Fruit fly (Drosophila melanogaster) whole organism, prepupa: Measurements from ENCODE around the gene mey.

Experiments
- CG10631 ChIP-seq: fragments of 200-800 bp; sonication (Bioruptor generic); optimal IDR thresholded peaks from 2 replicates; lab custom pipeline; 2016; ENCODE audit warnings: missing biosample characterization, missing genetic modification characterization
- CG11294 ChIP-seq: fragments of 200-800 bp; sonication (Bioruptor generic); IDR thresholded peaks from 2 replicates; pipeline ENCODE4 v1.3.6; 2022; ENCODE audit warnings: missing biosample characterization, missing genetic modification characterization
- CG11762 ChIP-seq: fragments of 200-800 bp; sonication (Bioruptor generic); optimal IDR thresholded peaks from 3 replicates; lab custom pipeline; 2016; ENCODE audit warnings: missing biosample characterization, missing genetic modification characterization; ENCODE audit not compliant: insufficient read depth
- CG11902 ChIP-seq: fragments of 200-800 bp; sonication (Bioruptor generic); optimal IDR thresholded peaks from 3 replicates; lab custom pipeline; 2016; ENCODE audit warnings: missing biosample characterization, missing genetic modification characterization
- CG15336 ChIP-seq: fragments of 200-800 bp; sonication (Bioruptor generic); IDR thresholded peaks from 2 replicates; pipeline ENCODE4 v1.3.6; 2022; ENCODE audit warnings: missing biosample characterization, missing genetic modification characterization
- CG1621 ChIP-seq: fragments of 200-800 bp; sonication (Bioruptor generic); optimal IDR thresholded peaks from 3 replicates; lab custom pipeline; 2018; ENCODE audit warnings: missing biosample characterization, mild to moderate bottlenecking, missing genetic modification characterization
- CG16779 ChIP-seq: fragments of 200-800 bp; sonication (Bioruptor generic); optimal IDR thresholded peaks from 3 replicates; lab custom pipeline; 2017; ENCODE audit warnings: missing biosample characterization, mild to moderate bottlenecking, missing genetic modification characterization
- CG32006 ChIP-seq: fragments of 200-800 bp; sonication (Bioruptor generic); optimal IDR thresholded peaks from 3 replicates; lab custom pipeline; 2017; ENCODE audit warnings: missing biosample characterization, mild to moderate bottlenecking, missing genetic modification characterization
- CG34406 ChIP-seq: fragments of 200-800 bp; sonication (Bioruptor generic); optimal IDR thresholded peaks from 3 replicates; lab custom pipeline; 2016; ENCODE audit warnings: missing biosample characterization, missing genetic modification characterization
- CG3919 ChIP-seq: fragments of 200-800 bp; sonication (Bioruptor generic); optimal IDR thresholded peaks from 3 replicates; lab custom pipeline; 2016; ENCODE audit warnings: missing biosample characterization, missing genetic modification characterization
- CG4318 ChIP-seq: fragments of 200-800 bp; sonication (Bioruptor generic); optimal IDR thresholded peaks from 3 replicates; lab custom pipeline; 2017; ENCODE audit warnings: missing biosample characterization, mild to moderate bottlenecking, missing genetic modification characterization
- CG6792 ChIP-seq: fragments of 200-800 bp; sonication (Bioruptor generic); optimal IDR thresholded peaks from 3 replicates; lab custom pipeline; 2016; ENCODE audit warnings: missing biosample characterization, missing genetic modification characterization
- CG6808 ChIP-seq: fragments of 200-800 bp; sonication (Bioruptor generic); optimal IDR thresholded peaks from 3 replicates; lab custom pipeline; 2017; ENCODE audit warnings: missing biosample characterization, missing genetic modification characterization, mild to moderate bottlenecking, moderate library complexity, missing genetic modification reagents
- CG6854 ChIP-seq: fragments of 200-800 bp; sonication (Bioruptor generic); optimal IDR thresholded peaks from 2 replicates; lab custom pipeline; 2017; ENCODE audit warnings: missing biosample characterization, mild to moderate bottlenecking, missing genetic modification characterization
- CG8319 ChIP-seq: fragments of 200-800 bp; sonication (Bioruptor generic); optimal IDR thresholded peaks from 3 replicates; lab custom pipeline; 2016; ENCODE audit warnings: missing biosample characterization, missing genetic modification characterization
- CG9139 ChIP-seq: fragments of 200-800 bp; sonication (Bioruptor generic); optimal IDR thresholded peaks from 3 replicates; lab custom pipeline; 2017; ENCODE audit warnings: missing biosample characterization, mild to moderate bottlenecking, missing genetic modification characterization
- Eip75B ChIP-seq: fragments of 200-800 bp; sonication (Bioruptor generic); optimal IDR thresholded peaks from 3 replicates; lab custom pipeline; 2016; ENCODE audit warnings: missing biosample characterization, missing genetic modification characterization
- Eip78C ChIP-seq: fragments of 200-800 bp; sonication (Bioruptor generic); peaks from one replicate; lab custom pipeline; 2016; ENCODE audit warnings: missing biosample characterization, missing genetic modification characterization
- Eip93F ChIP-seq: fragments of 200-800 bp; sonication (Bioruptor generic); optimal IDR thresholded peaks from 2 replicates; lab custom pipeline; 2016; ENCODE audit warnings: missing biosample characterization, mild to moderate bottlenecking, missing genetic modification characterization
- Ets21C ChIP-seq: fragments of 200-800 bp; sonication (Bioruptor generic); optimal IDR thresholded peaks from 3 replicates; lab custom pipeline; 2016; ENCODE audit warnings: missing biosample characterization, missing genetic modification characterization
- Ets96B ChIP-seq: fragments of 200-800 bp; optimal IDR thresholded peaks from 2 replicates; lab custom pipeline; 2019; ENCODE audit warnings: missing biosample characterization, mild to moderate bottlenecking, missing genetic modification characterization, moderate library complexity
- Gug ChIP-seq: fragments of 200-800 bp; sonication (Bioruptor generic); IDR thresholded peaks from 2 replicates; pipeline ENCODE4 v1.3.6; 2022; ENCODE audit warnings: missing biosample characterization, missing genetic modification characterization
- Hr38 ChIP-seq: sonication (Bioruptor generic); optimal IDR thresholded peaks from 2 replicates; lab custom pipeline; 2016; ENCODE audit warnings: missing biosample characterization, missing genetic modification characterization
- Hr4 ChIP-seq: fragments of 200-800 bp; sonication (Bioruptor generic); optimal IDR thresholded peaks from 3 replicates; lab custom pipeline; 2016; ENCODE audit warnings: missing biosample characterization, missing genetic modification characterization
- Smox ChIP-seq: fragments of 200-800 bp; sonication (Bioruptor generic); optimal IDR thresholded peaks from 3 replicates; lab custom pipeline; 2016; ENCODE audit warnings: missing biosample characterization, missing genetic modification characterization
- Sox102F ChIP-seq: fragments of 200-800 bp; sonication (Bioruptor generic); optimal IDR thresholded peaks from 2 replicates; lab custom pipeline; 2016; ENCODE audit warnings: missing biosample characterization, mild to moderate bottlenecking, missing genetic modification characterization
- Sox14 ChIP-seq: fragments of 200-800 bp; sonication (Bioruptor generic); optimal IDR thresholded peaks from 3 replicates; lab custom pipeline; 2016; ENCODE audit warnings: missing biosample characterization, missing genetic modification characterization
- Sox15 ChIP-seq: fragments of 200-800 bp; sonication (Bioruptor generic); optimal IDR thresholded peaks from 3 replicates; lab custom pipeline; 2016; ENCODE audit warnings: missing biosample characterization, missing genetic modification characterization
- achi ChIP-seq: fragments of 200-800 bp; sonication (Bioruptor generic); optimal IDR thresholded peaks from 3 replicates; lab custom pipeline; 2016; ENCODE audit warnings: missing biosample characterization, missing genetic modification characterization
- cyc ChIP-seq: fragments of 200-800 bp; sonication (Bioruptor generic); optimal IDR thresholded peaks from 3 replicates; lab custom pipeline; 2016; ENCODE audit warnings: missing biosample characterization, missing genetic modification characterization
- dac ChIP-seq: fragments of 200-800 bp; sonication (Bioruptor generic); optimal IDR thresholded peaks from 2 replicates; lab custom pipeline; 2017; ENCODE audit warnings: missing biosample characterization, mild to moderate bottlenecking, missing genetic modification characterization
- dsx ChIP-seq: fragments of 200-800 bp; optimal IDR thresholded peaks from 3 replicates; lab custom pipeline; 2019; ENCODE audit warnings: missing biosample characterization, mild to moderate bottlenecking, missing genetic modification characterization, moderate library complexity; ENCODE audit not compliant: poor library complexity, severe bottlenecking
- esn ChIP-seq: fragments of 200-800 bp; sonication (Bioruptor generic); optimal IDR thresholded peaks from 2 replicates; lab custom pipeline; 2016; ENCODE audit warnings: missing biosample characterization, mild to moderate bottlenecking, missing genetic modification characterization, moderate library complexity
- fd59A ChIP-seq: fragments of 200-800 bp; sonication (Bioruptor generic); optimal IDR thresholded peaks from 2 replicates; lab custom pipeline; 2017; ENCODE audit warnings: missing biosample characterization, mild to moderate bottlenecking, missing genetic modification characterization, missing genetic modification reagents
- fd85E ChIP-seq: fragments of 200-800 bp; sonication (Bioruptor generic); optimal IDR thresholded peaks from 3 replicates; lab custom pipeline; 2016; ENCODE audit warnings: missing biosample characterization, missing genetic modification characterization
- lz ChIP-seq: fragments of 200-800 bp; sonication (Bioruptor generic); optimal IDR thresholded peaks from 3 replicates; lab custom pipeline; 2016; ENCODE audit warnings: missing biosample characterization, missing genetic modification characterization
- pdm3 ChIP-seq: fragments of 200-800 bp; sonication (Bioruptor generic); optimal IDR thresholded peaks from 3 replicates; lab custom pipeline; 2016; ENCODE audit warnings: missing biosample characterization, missing genetic modification characterization
- salr ChIP-seq, 2 experiments: fragments of 200-800 bp; sonication (Bioruptor generic); optimal IDR thresholded peaks; 3 replicates each; lab custom pipeline; 2016 to 2018; ENCODE audit warnings: missing biosample characterization in 2 of 2, missing genetic modification characterization in 2 of 2, mild to moderate bottlenecking in 1 of 2
- spab ChIP-seq: fragments of 200-800 bp; sonication (Bioruptor generic); optimal IDR thresholded peaks from 2 replicates; lab custom pipeline; 2017; ENCODE audit warnings: missing biosample characterization, mild to moderate bottlenecking, missing genetic modification characterization, missing genetic modification reagents
- ss ChIP-seq, 2 experiments: fragments of 200-800 bp; sonication (Bioruptor generic); optimal IDR thresholded peaks; 2 replicates in 1 of 2; 3 replicates in 1 of 2; lab custom pipeline; 2017 to 2018; ENCODE audit warnings: mild to moderate bottlenecking in 2 of 2, missing biosample characterization in 2 of 2, missing genetic modification characterization in 2 of 2, moderate library complexity in 1 of 2
- topi ChIP-seq: fragments of 200-800 bp; sonication (Bioruptor generic); optimal IDR thresholded peaks from 3 replicates; lab custom pipeline; 2016; ENCODE audit warnings: missing biosample characterization, missing genetic modification characterization
- vri ChIP-seq: fragments of 200-800 bp; sonication (Bioruptor generic); optimal IDR thresholded peaks from 3 replicates; lab custom pipeline; 2016; ENCODE audit warnings: missing biosample characterization, mild to moderate bottlenecking, missing genetic modification characterization

The mey gene

DNA sequence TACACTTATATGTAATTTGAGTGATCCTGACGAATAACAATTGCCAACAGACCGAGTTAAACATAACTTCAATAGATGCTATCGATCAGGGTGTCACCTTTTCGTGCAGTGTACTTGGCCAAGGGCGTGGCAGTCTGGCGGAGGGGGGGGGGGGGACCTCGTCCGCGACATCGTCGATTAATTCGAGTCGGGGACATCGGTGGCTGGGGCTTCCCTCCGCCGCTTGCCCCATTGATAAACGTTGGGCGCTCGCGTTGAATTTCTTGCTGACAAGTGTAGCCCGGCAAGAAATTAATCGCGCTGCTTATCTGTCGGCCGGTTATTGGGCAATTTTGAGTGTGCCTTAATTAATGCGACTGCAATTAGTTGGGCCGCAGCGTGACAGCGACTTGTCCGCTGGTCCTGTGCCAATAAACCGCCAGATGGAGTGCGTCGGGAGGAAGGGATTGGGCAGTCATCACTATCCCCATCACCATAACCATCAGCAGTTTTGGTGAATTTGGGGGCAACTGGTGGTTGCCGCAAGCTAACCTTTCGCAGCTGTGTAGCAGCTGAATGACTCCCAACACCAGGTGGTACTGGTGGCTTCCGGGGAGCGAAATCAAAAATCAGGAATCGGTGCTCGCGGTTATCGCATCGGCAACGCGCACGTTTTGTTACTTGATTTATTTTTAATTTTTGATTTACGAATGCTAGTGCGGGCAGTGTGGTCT, 36.6 kb upstream of the mey start (continued):
- TF ChIP-seq Hr4 (GFP tag; lab: Kevin White, UChicago) (no peak), CG11762 (GFP tag; lab: Kevin White, UChicago) (no peak), Gug (GFP tag; lab: Robert Waterston, UW) (0 out of 2 replicates have a peak, but pooled peaks have one; percentile 27), CG4318 (no peak), dac (GFP tag; lab: Kevin White, UChicago) (peak; percentile 30), topi (no peak), spab (GFP tag; lab: Kevin White, UChicago) (no peak), cyc (GFP tag; lab: Kevin White, UChicago) (no peak)

DNA sequence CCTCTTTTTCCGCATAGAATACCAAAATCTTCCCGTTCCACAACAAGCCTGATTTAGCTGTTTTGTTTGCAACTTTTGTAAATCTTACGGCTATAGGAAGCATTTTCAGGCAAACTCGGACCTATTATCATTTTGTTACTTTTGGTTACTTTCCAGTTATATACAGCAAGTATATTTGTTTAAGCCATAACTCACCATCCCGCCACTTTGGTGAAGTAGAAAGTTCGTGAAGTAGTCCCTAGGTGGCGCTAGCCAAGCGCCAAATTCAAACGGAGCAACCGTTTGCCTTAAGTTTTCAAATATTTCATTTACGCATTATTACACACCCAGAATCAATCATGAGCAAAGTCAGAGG, 36.0 kb upstream of the mey start, which contains the start of the genes CG11334 and CG11333:
CG11334 (minus strand) TSS at position 26 of the 355 bp plus-strand sequence.
CG11333 (plus strand) TSS at position 290 of the 355 bp plus-strand sequence.
- TF ChIP-seq cyc (GFP tag; lab: Kevin White, UChicago) (no peak), CG10631 (GFP tag; lab: Kevin White, UChicago) (no peak), dsx (GFP tag; lab: Kevin White, UChicago) (no peak), CG8319 (no peak), dac (GFP tag; lab: Kevin White, UChicago) (no peak), CG6792 (GFP tag; lab: Kevin White, UChicago) (no peak), esn (no peak), CG6854 (GFP tag; lab: Kevin White, UChicago) (no peak), CG16779 (tag; lab: Kevin White, UChicago) (no peak), ss (GFP tag; optimal IDR thresholded peaks at IDR 0.05; lab: Kevin White, UChicago) (no peak), CG32006 (no peak), pdm3 (GFP tag; lab: Kevin White, UChicago) (no peak), Ets21C (GFP tag; lab: Kevin White, UChicago) (no peak)

DNA sequence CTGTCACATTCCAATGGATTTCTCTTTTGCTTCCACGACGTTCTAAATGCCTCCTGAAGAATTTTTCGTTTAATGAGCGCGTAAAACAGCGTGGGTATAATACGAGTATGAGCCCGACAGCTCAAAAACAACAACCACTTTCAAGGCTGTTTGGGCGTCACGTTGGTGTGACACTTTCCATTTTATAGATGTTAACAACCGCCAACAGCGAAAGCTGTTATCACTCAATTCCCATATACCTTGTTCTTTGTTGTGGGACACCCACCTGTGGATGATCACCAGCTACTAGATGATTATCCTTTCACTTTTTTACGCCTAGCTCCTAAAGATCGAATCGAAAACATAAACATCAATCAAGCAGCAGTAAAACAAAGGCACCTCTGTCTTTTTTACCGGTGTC, 21.9 kb upstream of the mey start:
- TF ChIP-seq Ets96B (tag; lab: Kevin White, UChicago) (no peak), CG10631 (GFP tag; lab: Kevin White, UChicago) (no peak), CG11294 (GFP tag; lab: Robert Waterston, UW) (no peak), Eip93F (GFP tag; lab: Kevin White, UChicago) (no peak), CG15336 (GFP tag; lab: Robert Waterston, UW) (no peak), Eip78C (no peak), CG16779 (tag; lab: Kevin White, UChicago) (no peak), Sox14 (GFP tag; lab: Kevin White, UChicago) (no peak), CG34406 (no peak), Smox (GFP tag; lab: Kevin White, UChicago) (no peak)
- TF ChIP-seq, all 60 proteins: peak for 0

DNA sequence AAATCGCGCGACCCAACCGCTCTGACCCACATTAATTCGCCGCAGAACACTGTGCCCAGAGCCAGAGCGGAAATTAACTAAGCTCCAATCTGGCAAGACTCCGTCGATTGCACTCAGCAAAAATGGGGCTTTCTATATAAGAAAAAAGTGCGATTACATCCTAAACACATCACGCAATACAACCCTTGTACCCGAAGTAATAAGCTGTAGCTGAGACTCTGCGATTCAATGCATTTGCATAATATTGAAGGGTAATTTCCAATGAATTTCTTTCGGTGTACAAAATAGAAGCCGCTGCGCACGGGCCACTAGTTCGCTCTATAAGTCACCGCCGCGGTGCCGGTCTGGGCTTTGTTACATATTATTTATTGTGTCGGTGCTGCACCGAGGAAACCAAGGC, 16.9 kb upstream of the mey start:
- TF ChIP-seq CG6792 (GFP tag; lab: Kevin White, UChicago) (peak; percentile 18), Hr4 (GFP tag; lab: Kevin White, UChicago) (peak; percentile 76), CG16779 (tag; lab: Kevin White, UChicago) (peak; percentile 31), Sox102F (no peak), achi (GFP tag; lab: Kevin White, UChicago) (peak; percentile 26), Eip75B (GFP tag; lab: Kevin White, UChicago) (peak; percentile 41), Smox (GFP tag; lab: Kevin White, UChicago) (no peak), lz (GFP tag; lab: Kevin White, UChicago) (no peak), dac (GFP tag; lab: Kevin White, UChicago) (peak; percentile 62), CG6854 (GFP tag; lab: Kevin White, UChicago) (no peak), CG9139 (GFP tag; lab: Kevin White, UChicago) (no peak), CG11902 (GFP tag; lab: Kevin White, UChicago) (no peak), salr (GFP tag; optimal IDR thresholded peaks at IDR 0.05; lab: Kevin White, UChicago) (peak; percentile 1 to 23), Sox15 (no peak), cyc (GFP tag; lab: Kevin White, UChicago) (no peak), CG1621 (tag; lab: Kevin White, UChicago) (peak; percentile 39), Ets21C (GFP tag; lab: Kevin White, UChicago) (no peak), fd85E (no peak), CG11762 (GFP tag; lab: Kevin White, UChicago) (no peak), CG8319 (no peak), vri (GFP tag; lab: Kevin White, UChicago) (no peak), fd59A (GFP tag; lab: Kevin White, UChicago) (peak; percentile 44), CG3919 (GFP tag; lab: Kevin White, UChicago) (peak; percentile 60), Eip93F (GFP tag; lab: Kevin White, UChicago) (no peak), Hr38 (GFP tag; lab: Kevin White, UChicago) (no peak), CG11294 (GFP tag; lab: Robert Waterston, UW) (peak; percentile 53; the same call in 1 of the 2 replicates), CG34406 (peak; percentile 18), CG6808 (GFP tag; lab: Kevin White, UChicago) (peak; percentile 9)
